Worm (Caenorhabditis elegans) whole organism, L3 larva: ENCODE measurements around the gene npp-21.

ENCODE experiments used
- ZK546.5 ChIP-seq: sonication (generic microtip); optimal IDR thresholded peaks from 2 replicates; lab custom pipeline; 2017; ENCODE audit warnings: missing biosample characterization, missing genetic modification characterization
- ama-1 ChIP-seq: fragments of 150-350 bp; optimal IDR thresholded peaks from 2 replicates; lab custom pipeline; 2018
- fos-1 ChIP-seq: fragments of 150-350 bp; optimal IDR thresholded peaks from 2 replicates; lab custom pipeline; 2014; ENCODE audit warnings: missing biosample characterization, missing genetic modification characterization
- lin-15B ChIP-seq: fragments of 150-350 bp; optimal IDR thresholded peaks from 2 replicates; lab custom pipeline; 2014; ENCODE audit warnings: missing biosample characterization, missing genetic modification characterization
- lin-39 ChIP-seq: fragments of 150-350 bp; optimal IDR thresholded peaks from 2 replicates; lab custom pipeline; 2018; ENCODE audit warnings: missing biosample characterization, missing genetic modification reagents, missing genetic modification characterization
- nhr-237 ChIP-seq: fragments of 150-350 bp; optimal IDR thresholded peaks from 2 replicates; lab custom pipeline; 2014; ENCODE audit warnings: missing biosample characterization, missing genetic modification characterization
- pha-4 ChIP-seq: fragments of 150-350 bp; optimal IDR thresholded peaks from 2 replicates; lab custom pipeline; 2014; ENCODE audit warnings: missing biosample characterization, missing genetic modification reagents, missing genetic modification characterization
- skn-1 ChIP-seq: fragments of 150-350 bp; optimal IDR thresholded peaks from 2 replicates; lab custom pipeline; 2014; ENCODE audit warnings: missing biosample characterization, missing genetic modification characterization
- unc-62 ChIP-seq: fragments of 150-350 bp; sonication (generic microtip); optimal IDR thresholded peaks from 4 replicates; lab custom pipeline; 2014; ENCODE audit warnings: missing biosample characterization, missing genetic modification reagents, missing genetic modification characterization
- ztf-11 ChIP-seq: fragments of 150-350 bp; optimal IDR thresholded peaks from 2 replicates; lab custom pipeline; 2014; ENCODE audit warnings: missing biosample characterization, missing genetic modification characterization

ce11 chrII:7642016-7642653 is 42.7 kb downstream of the npp-21 start:
- TF ChIP-seq skn-1 = peak; percentile 35
- no peak for TF ChIP-seq fos-1
- TF ChIP-seq unc-62 = peak; percentile 84
- TF ChIP-seq ztf-11 = no peak
- TF ChIP-seq ZK546.5 (tag; lab: Kevin White, UChicago) = no peak
- TF ChIP-seq ama-1 (lab: Kevin White, UChicago) = no peak
- TF ChIP-seq pha-4 (tag; lab: Kevin White, UChicago) = no peak
- TF ChIP-seq lin-39 (tag; lab: Kevin White, UChicago) = peak; percentile 91
- peak; percentile 8 for TF ChIP-seq lin-15B
- no peak for TF ChIP-seq nhr-237 (tag; lab: Kevin White, UChicago)
